Fruit fly (Drosophila melanogaster) whole organism, embryonic: ENCODE measurements around the gene Ctl1.

ENCODE experiments used
- Adf1 ChIP-seq: fragments of 200-800 bp; sonication (Bioruptor generic); IDR thresholded peaks from 2 replicates; pipeline ENCODE4 v1.3.6; 2022; ENCODE audit warnings: missing biosample characterization, missing genetic modification characterization
- CG10274 ChIP-seq: fragments of 200-800 bp; sonication (Bioruptor generic); optimal IDR thresholded peaks from 3 replicates; lab custom pipeline; 2017; ENCODE audit warnings: missing biosample characterization, mild to moderate bottlenecking, missing genetic modification characterization
- CG10543 ChIP-seq: fragments of 200-800 bp; sonication (Bioruptor generic); optimal IDR thresholded peaks from 3 replicates; lab custom pipeline; 2017; ENCODE audit warnings: missing biosample characterization, mild to moderate bottlenecking, missing genetic modification characterization, moderate library complexity
- CG11696 ChIP-seq: fragments of 200-800 bp; sonication (Bioruptor generic); IDR thresholded peaks from 2 replicates; pipeline ENCODE4 v1.3.6; 2022; ENCODE audit warnings: missing biosample characterization, missing genetic modification characterization
- CG12104 ChIP-seq: fragments of 200-800 bp; sonication (Bioruptor generic); optimal IDR thresholded peaks from 3 replicates; lab custom pipeline; 2016; ENCODE audit warnings: missing biosample characterization, missing genetic modification characterization
- CG12155 ChIP-seq: fragments of 200-800 bp; sonication (Bioruptor generic); optimal IDR thresholded peaks from 3 replicates; lab custom pipeline; 2016; ENCODE audit warnings: missing biosample characterization, missing genetic modification characterization
- CG14441 ChIP-seq: fragments of 200-800 bp; sonication (Bioruptor generic); IDR thresholded peaks from 2 replicates; pipeline ENCODE4 v1.3.6; 2022; ENCODE audit warnings: missing biosample characterization, missing genetic modification characterization
- CG18262 ChIP-seq: fragments of 200-800 bp; optimal IDR thresholded peaks from 3 replicates; lab custom pipeline; 2019; ENCODE audit warnings: missing biosample characterization, mild to moderate bottlenecking, missing genetic modification characterization, moderate library complexity
- CG30431 ChIP-seq: fragments of 200-800 bp; sonication (Bioruptor generic); optimal IDR thresholded peaks from 2 replicates; lab custom pipeline; 2017; ENCODE audit warnings: missing biosample characterization, missing genetic modification characterization
- CG7963 ChIP-seq: fragments of 200-800 bp; sonication (Bioruptor generic); IDR thresholded peaks from 3 replicates; pipeline ENCODE4 v1.3.6; 2022; ENCODE audit warnings: missing biosample characterization, missing genetic modification characterization; ENCODE audit not compliant: partially characterized antibody
- CG8290 ChIP-seq, 3 experiments: fragments of 200-800 bp; sonication (Bioruptor generic); optimal IDR thresholded peaks; 2 replicates each; lab custom pipeline; 2016 to 2019; ENCODE audit warnings: missing biosample characterization in 3 of 3, missing genetic modification characterization in 3 of 3, mild to moderate bottlenecking in 2 of 3, moderate library complexity in 1 of 3
- CG8478 ChIP-seq: fragments of >200 bp; optimal IDR thresholded peaks from 2 replicates; lab custom pipeline; 2018
- CG8765 ChIP-seq: fragments of 200-800 bp; sonication (Bioruptor generic); IDR thresholded peaks from 2 replicates; pipeline ENCODE4 v1.3.6; 2022; ENCODE audit warnings: missing biosample characterization, missing genetic modification characterization
- CG9437 ChIP-seq: fragments of 200-800 bp; sonication (Bioruptor generic); optimal IDR thresholded peaks from 2 replicates; lab custom pipeline; 2018; ENCODE audit warnings: missing biosample characterization, mild to moderate bottlenecking, missing genetic modification characterization
- CkIIα-i1 ChIP-seq: fragments of 200-800 bp; sonication (Bioruptor generic); IDR thresholded peaks from 2 replicates; pipeline ENCODE4 v1.3.6; 2022; ENCODE audit warnings: missing biosample characterization, missing genetic modification characterization
- D ChIP-seq, 2 experiments: fragments of 200-800 bp in 1 of 2; fragments of >200 bp in 1 of 2; sonication (Bioruptor generic) in 1 of 2; optimal IDR thresholded peaks; 2 replicates in 1 of 2; 3 replicates in 1 of 2; lab custom pipeline; 2017; ENCODE audit warnings: mild to moderate bottlenecking in 1 of 2, missing biosample characterization in 1 of 2, missing genetic modification characterization in 1 of 2, missing genetic modification reagents in 1 of 2
- Ets97D ChIP-seq: fragments of 200-800 bp; sonication (Bioruptor generic); optimal IDR thresholded peaks from 3 replicates; lab custom pipeline; 2016; ENCODE audit warnings: missing biosample characterization, missing genetic modification characterization
- HLHmδ ChIP-seq: fragments of 200-800 bp; sonication (Bioruptor generic); optimal IDR thresholded peaks from 2 replicates; lab custom pipeline; 2018; ENCODE audit warnings: missing biosample characterization, mild to moderate bottlenecking, missing genetic modification characterization, moderate library complexity
- Med ChIP-seq: fragments of 200-800 bp; sonication (Bioruptor generic); peaks from one replicate; lab custom pipeline; 2016; ENCODE audit warnings: missing biosample characterization, missing genetic modification characterization, mild to moderate bottlenecking, inconsistent platforms, moderate library complexity
- Nf-YB ChIP-seq: fragments of 200-800 bp; sonication (Bioruptor generic); optimal IDR thresholded peaks from 3 replicates; lab custom pipeline; 2019; ENCODE audit warnings: missing biosample characterization, mild to moderate bottlenecking, missing genetic modification characterization, moderate library complexity
- Nf-YC ChIP-seq: fragments of 200-800 bp; optimal IDR thresholded peaks from 3 replicates; lab custom pipeline; 2019; ENCODE audit warnings: missing biosample characterization, mild to moderate bottlenecking, missing genetic modification characterization, moderate library complexity
- Trl ChIP-seq, 3 experiments: fragments of >200 bp in 2 of 3; fragments of 200-800 bp in 1 of 3; sonication (Bioruptor generic) in 1 of 3; optimal IDR thresholded peaks; 2 replicates in 1 of 3; 3 replicates in 2 of 3; lab custom pipeline; 2016 to 2017; ENCODE audit warnings: missing biosample characterization in 1 of 3, missing genetic modification characterization in 1 of 3
- Vsx1 ChIP-seq: fragments of 200-800 bp; sonication (Bioruptor generic); optimal IDR thresholded peaks from 2 replicates; lab custom pipeline; 2017; ENCODE audit warnings: missing biosample characterization, mild to moderate bottlenecking, missing genetic modification characterization, missing genetic modification reagents
- abd-A ChIP-seq: fragments of 200-800 bp; sonication (Bioruptor generic); optimal IDR thresholded peaks from 3 replicates; lab custom pipeline; 2019; ENCODE audit warnings: missing biosample characterization, mild to moderate bottlenecking, missing genetic modification characterization, moderate library complexity
- cg ChIP-seq: fragments of 200-800 bp; sonication (Bioruptor generic); optimal IDR thresholded peaks from 3 replicates; lab custom pipeline; 2019; ENCODE audit warnings: missing biosample characterization, mild to moderate bottlenecking, missing genetic modification characterization, moderate library complexity
- chif ChIP-seq, 2 experiments: fragments of 200-800 bp; sonication (Bioruptor generic); optimal IDR thresholded peaks; 3 replicates each; lab custom pipeline; 2016; ENCODE audit warnings: missing biosample characterization in 2 of 2, missing genetic modification characterization in 2 of 2
- chinmo ChIP-seq: fragments of 200-800 bp; sonication (Bioruptor generic); IDR thresholded peaks from 4 replicates; pipeline ENCODE4 v1.3.6; 2022; ENCODE audit warnings: missing biosample characterization, missing genetic modification characterization; ENCODE audit not compliant: partially characterized antibody
- crol ChIP-seq: fragments of 200-800 bp; sonication (Bioruptor generic); IDR thresholded peaks from 2 replicates; pipeline ENCODE4 v1.3.6; 2022; ENCODE audit warnings: missing biosample characterization, missing genetic modification characterization
- danr ChIP-seq: fragments of 200-800 bp; sonication (Bioruptor generic); IDR thresholded peaks from 2 replicates; pipeline ENCODE4 v1.3.6; 2022; ENCODE audit warnings: missing biosample characterization, missing genetic modification characterization
- esg ChIP-seq: fragments of 200-800 bp; sonication (Bioruptor generic); conservative IDR thresholded peaks from 2 replicates; pipeline ENCODE4 v1.3.6; 2022; ENCODE audit warnings: missing biosample characterization, missing genetic modification characterization
- gem ChIP-seq: fragments of 200-800 bp; sonication (Bioruptor generic); optimal IDR thresholded peaks from 2 replicates; lab custom pipeline; 2019; ENCODE audit warnings: missing biosample characterization, mild to moderate bottlenecking, missing genetic modification characterization, moderate library complexity
- gsb-n ChIP-seq: fragments of 200-800 bp; sonication (Bioruptor generic); optimal IDR thresholded peaks from 3 replicates; lab custom pipeline; 2018; ENCODE audit warnings: missing biosample characterization, mild to moderate bottlenecking, missing genetic modification characterization
- kni ChIP-seq: fragments of 200-800 bp; sonication (Bioruptor generic); optimal IDR thresholded peaks from 3 replicates; lab custom pipeline; 2017; ENCODE audit warnings: mild to moderate bottlenecking, missing biosample characterization, missing genetic modification reagents, missing genetic modification characterization
- lola ChIP-seq, 3 experiments: fragments of >200 bp in 2 of 3; fragments of 200-800 bp in 1 of 3; sonication (Bioruptor generic) in 1 of 3; optimal IDR thresholded peaks; 2 replicates each; lab custom pipeline; 2017 to 2019; ENCODE audit warnings: missing biosample characterization in 3 of 3, missing genetic modification characterization in 3 of 3, mild to moderate bottlenecking in 1 of 3, moderate library complexity in 1 of 3
- nau ChIP-seq: fragments of 200-800 bp; sonication (Bioruptor generic); optimal IDR thresholded peaks from 3 replicates; lab custom pipeline; 2017; ENCODE audit warnings: missing biosample characterization, mild to moderate bottlenecking, missing genetic modification characterization, missing genetic modification reagents
- onecut ChIP-seq: fragments of 200-800 bp; sonication (Bioruptor generic); IDR thresholded peaks from 2 replicates; pipeline ENCODE4 v1.3.6; 2022; ENCODE audit warnings: missing biosample characterization, missing genetic modification characterization
- ranshi ChIP-seq: fragments of 200-800 bp; sonication (Bioruptor generic); IDR thresholded peaks from 2 replicates; pipeline ENCODE4 v1.3.6; 2022; ENCODE audit warnings: missing biosample characterization, missing genetic modification characterization
- rib ChIP-seq: fragments of 200-800 bp; sonication (Bioruptor generic); IDR thresholded peaks from 2 replicates; pipeline ENCODE4 v1.3.6; 2022; ENCODE audit warnings: missing biosample characterization, missing genetic modification characterization
- row ChIP-seq: fragments of 200-800 bp; sonication (Bioruptor generic); IDR thresholded peaks from 3 replicates; pipeline ENCODE4 v1.3.6; 2022; ENCODE audit warnings: missing biosample characterization, missing genetic modification characterization
- sens ChIP-seq: fragments of 200-800 bp; sonication (Bioruptor generic); peaks from one replicate; lab custom pipeline; 2016; ENCODE audit warnings: missing biosample characterization, missing genetic modification characterization
- sens-2 ChIP-seq: fragments of 200-800 bp; sonication (Bioruptor generic); IDR thresholded peaks from 2 replicates; pipeline ENCODE4 v1.3.6; 2022; ENCODE audit warnings: missing biosample characterization, missing genetic modification characterization
- tna ChIP-seq: fragments of 200-800 bp; sonication (Bioruptor generic); IDR thresholded peaks from 2 replicates; pipeline ENCODE4 v1.3.6; 2022; ENCODE audit warnings: missing biosample characterization, missing genetic modification characterization; ENCODE audit not compliant: partially characterized antibody
- vvl ChIP-seq: fragments of 200-800 bp; sonication (Bioruptor generic); IDR thresholded peaks from 2 replicates; pipeline ENCODE4 v1.3.6; 2022; ENCODE audit warnings: missing biosample characterization, missing genetic modification characterization
- z ChIP-seq: fragments of 200-800 bp; sonication (Bioruptor generic); IDR thresholded peaks from 3 replicates; pipeline ENCODE4 v1.3.6; 2022; ENCODE audit warnings: missing biosample characterization, missing genetic modification characterization

The Ctl1 gene

dm6 chr3L:4232724-4233367 is 44.9 kb upstream of the Ctl1 start (continued):
- no peak for TF ChIP-seq CG30431
- no peak for TF ChIP-seq CG12104 (GFP tag; lab: Kevin White, UChicago)
- peak; percentile 24 for TF ChIP-seq CG9437 (GFP tag; lab: Kevin White, UChicago)
- TF ChIP-seq sens: peak; percentile 70
- TF ChIP-seq row (GFP tag; lab: Robert Waterston, UW): peak; percentile 55
- no peak for TF ChIP-seq CG11696 (GFP tag; lab: Robert Waterston, UW)
- TF ChIP-seq chif (GFP tag; optimal IDR thresholded peaks at IDR 0.05; lab: Kevin White, UChicago): peak in 1 of 2 experiments; percentile 12
- TF ChIP-seq CG8765: no peak
- TF ChIP-seq Vsx1 (GFP tag; lab: Kevin White, UChicago): no peak
- TF ChIP-seq gsb-n (tag; lab: Kevin White, UChicago): peak; percentile 7
- peak; percentile 59 for TF ChIP-seq gem (tag; lab: Kevin White, UChicago)
- TF ChIP-seq ranshi (GFP tag; lab: Robert Waterston, UW): no peak
- TF ChIP-seq rib (GFP tag; lab: Robert Waterston, UW): no peak
- TF ChIP-seq danr (GFP tag; lab: Robert Waterston, UW): no peak
- TF ChIP-seq CG14441 (GFP tag; lab: Robert Waterston, UW): no peak
- TF ChIP-seq Ets97D (GFP tag; lab: Kevin White, UChicago): peak; percentile 2
- TF ChIP-seq lola (GFP tag; optimal IDR thresholded peaks at IDR 0.05; lab: Kevin White, UChicago): peak in 1 of 3 experiments; percentile 47
- TF ChIP-seq, all 482 proteins: peak for 61

- TF ChIP-seq D (optimal IDR thresholded peaks at IDR 0.05; lab: Kevin White, UChicago) (peak; percentile 43), D (GFP tag; optimal IDR thresholded peaks at IDR 0.05; lab: Kevin White, UChicago) (no peak), HLHmδ (GFP tag; lab: Kevin White, UChicago) (peak; percentile 36), CG10543 (peak; percentile 8), crol (GFP tag; lab: Robert Waterston, UW) (peak; percentile 30; the same call in 1 of the 2 replicates), Adf1 (peak; percentile 58), nau (GFP tag; lab: Kevin White, UChicago) (no peak), esg (no peak), CG18262 (no peak), CG12155 (GFP tag; lab: Kevin White, UChicago) (no peak), tna (GFP tag; lab: Robert Waterston, UW) (peak; percentile 30; the same call in 1 of the 2 replicates), sens-2 (GFP tag; lab: Robert Waterston, UW) (no peak), vvl (GFP tag; lab: Robert Waterston, UW) (peak; percentile 57), abd-A (tag; lab: Kevin White, UChicago) (peak; percentile 28), CkIIα-i1 (GFP tag; lab: Robert Waterston, UW) (no peak), CG8478 (lab: Kevin White, UChicago) (peak; percentile 92), CG8290 (GFP tag; optimal IDR thresholded peaks at IDR 0.05; lab: Kevin White, UChicago) (no peak), CG8290 (tag; optimal IDR thresholded peaks at IDR 0.05; lab: Kevin White, UChicago) (peak in 1 of 2 experiments; percentile 10), cg (GFP tag; lab: Kevin White, UChicago) (peak; percentile 94), Med (GFP tag; lab: Kevin White, UChicago) (peak; percentile 54), chinmo (GFP tag; lab: Robert Waterston, UW) (peak; percentile 83; the same call in 1 of the 4 replicates), Trl (optimal IDR thresholded peaks at IDR 0.05; lab: Kevin White, UChicago) (peak; percentile 54 to 69), Trl (GFP tag; optimal IDR thresholded peaks at IDR 0.05; lab: Kevin White, UChicago) (no peak), Nf-YB (GFP tag; lab: Kevin White, UChicago) (peak; percentile 61), kni (GFP tag; lab: Kevin White, UChicago) (peak; percentile 19), Nf-YC (tag; lab: Kevin White, UChicago) (peak; percentile 45), CG7963 (GFP tag; lab: Robert Waterston, UW) (0 out of 3 replicates have a peak, but pooled peaks have one; percentile 18), CG10274 (GFP tag; lab: Kevin White, UChicago) (no peak), onecut (GFP tag; lab: Robert Waterston, UW) (peak; percentile 65), z (peak; percentile 89)
Measured at dm6 chr3L:4233603-4234277, 44.0 kb upstream of the Ctl1 start.
